Worm (Caenorhabditis elegans) whole organism, L4/young adult: ENCODE data around the gene D2021.4.
"Not testable (repeated sequence)": the region's sequence is repeated elsewhere in the genome, so short reads cannot be mapped to it uniquely, and the experiment has no call there.

Experiments
- W03F9.2 ChIP-seq: fragments of 150-350 bp; optimal IDR thresholded peaks from 2 replicates; lab custom pipeline; 2014; ENCODE audit warnings: missing biosample characterization, missing genetic modification characterization
- dao-5 ChIP-seq: sonication (generic microtip); optimal IDR thresholded peaks from 2 replicates; lab custom pipeline; 2016; ENCODE audit warnings: missing genotype, missing genetic modification characterization, moderate library complexity, missing compliant biosample characterization
- him-1 ChIP-seq: sonication (generic microtip); optimal IDR thresholded peaks from 2 replicates; lab custom pipeline; 2016; ENCODE audit warnings: missing genotype, missing genetic modification reagents, missing genetic modification characterization, missing compliant biosample characterization

D2021.4 gene

ce11 chrX:8535006-8535405, 13.9 kb downstream of the D2021.4 start, which contains the start of gene nspc-1:
Gene nspc-1 (minus strand): TSS chrX:8535106.
- not testable (repeated sequence) for TF ChIP-seq him-1 (tag; lab: Kevin White, UChicago); W03F9.2; dao-5 (tag; lab: Kevin White, UChicago)

ce11 chrX:8527950-8528349, 20.9 kb downstream of the D2021.4 start, which contains the start of gene flp-5:
Gene flp-5 (plus strand): TSS chrX:8528250.
- TF ChIP-seq him-1 (tag; lab: Kevin White, UChicago) (no peak), dao-5 (tag; lab: Kevin White, UChicago) (no peak), W03F9.2 (no peak)

- TF ChIP-seq W03F9.2: no peak
- no peak for TF ChIP-seq dao-5 (tag; lab: Kevin White, UChicago)
These were observed 25.9 kb downstream of the D2021.4 start for ce11 chrX:8523000-8523399.

- TF ChIP-seq W03F9.2: no peak
- TF ChIP-seq him-1 (tag; lab: Kevin White, UChicago): no peak
- no peak for TF ChIP-seq dao-5 (tag; lab: Kevin White, UChicago)
These were observed 27.3 kb downstream of the D2021.4 start, which contains the start of gene C03G5.14 for ce11 chrX:8521614-8522013. Gene C03G5.14 (plus strand): TSS chrX:8521914.

- TF ChIP-seq him-1 (tag; lab: Kevin White, UChicago) (no peak), dao-5 (tag; lab: Kevin White, UChicago) (no peak), W03F9.2 (no peak)
These were observed 28.5 kb downstream of the D2021.4 start, which contains the start of gene H03E18.2 for ce11 chrX:8520402-8520801. Gene H03E18.2 (minus strand): TSS chrX:8520502.

ce11 chrX:8509088-8509487, 39.8 kb downstream of the D2021.4 start:
- TF ChIP-seq him-1 (tag; lab: Kevin White, UChicago): no peak
- TF ChIP-seq W03F9.2: no peak
- TF ChIP-seq dao-5 (tag; lab: Kevin White, UChicago): no peak

ce11 chrX:8507576-8507975, 41.3 kb downstream of the D2021.4 start, which contains the start of gene H03E18.1:
Gene H03E18.1 (plus strand): TSS chrX:8507876.
- TF ChIP-seq W03F9.2: no peak
- no peak for TF ChIP-seq dao-5 (tag; lab: Kevin White, UChicago)
- TF ChIP-seq him-1 (tag; lab: Kevin White, UChicago): no peak

- TF ChIP-seq him-1 (tag; lab: Kevin White, UChicago) (no peak), W03F9.2 (no peak), dao-5 (tag; lab: Kevin White, UChicago) (no peak)
These were observed 41.8 kb downstream of the D2021.4 start for ce11 chrX:8507053-8507452.

ce11 chrX:8504207-8504606, 44.7 kb downstream of the D2021.4 start:
- TF ChIP-seq dao-5 (tag; lab: Kevin White, UChicago) (no peak), W03F9.2 (no peak), him-1 (tag; lab: Kevin White, UChicago) (no peak)

- TF ChIP-seq W03F9.2: no peak
- no peak for TF ChIP-seq him-1 (tag; lab: Kevin White, UChicago)
- no peak for TF ChIP-seq dao-5 (tag; lab: Kevin White, UChicago)
These were observed 48.0 kb downstream of the D2021.4 start, which contains the start of gene grd-4 for ce11 chrX:8500922-8501321. Gene grd-4 (plus strand): TSS chrX:8501222.

ce11 chrX:8499721-8500120, 49.2 kb downstream of the D2021.4 start, which contains the start of gene grd-14:
Gene grd-14 (plus strand): TSS chrX:8500021.
- TF ChIP-seq W03F9.2 (no peak), dao-5 (tag; lab: Kevin White, UChicago) (no peak), him-1 (tag; lab: Kevin White, UChicago) (no peak)
